Worm (Caenorhabditis elegans) whole organism, late embryonic: ENCODE measurements around the gene sec-24.1.

Source experiments
- C08G9.2 ChIP-seq: sonication (generic microtip); optimal IDR thresholded peaks from 2 replicates; lab custom pipeline; 2016; ENCODE audit warnings: mild to moderate bottlenecking, missing genetic modification characterization, moderate library complexity, missing compliant biosample characterization
- F13H6.1 ChIP-seq: sonication (generic microtip); optimal IDR thresholded peaks from 2 replicates; lab custom pipeline; 2016; ENCODE audit warnings: missing genetic modification characterization, missing compliant biosample characterization
- K02D7.2 ChIP-seq: sonication (generic microtip); optimal IDR thresholded peaks from 2 replicates; lab custom pipeline; 2017; ENCODE audit warnings: mild to moderate bottlenecking, missing genetic modification characterization, missing compliant biosample characterization
- K09A11.1 ChIP-seq: sonication (generic microtip); optimal IDR thresholded peaks from 2 replicates; lab custom pipeline; 2017; ENCODE audit warnings: antibody characterized with exemption, mild to moderate bottlenecking, missing genetic modification characterization, missing compliant biosample characterization; ENCODE audit not compliant: insufficient read depth
- ahr-1 ChIP-seq: sonication (generic microtip); optimal IDR thresholded peaks from 2 replicates; lab custom pipeline; 2016; ENCODE audit warnings: missing genetic modification characterization, missing compliant biosample characterization
- ama-1 ChIP-seq: fragments of 150-350 bp; optimal IDR thresholded peaks from 2 replicates; lab custom pipeline; 2014
- ceh-14 ChIP-seq: sonication (generic microtip); optimal IDR thresholded peaks from 2 replicates; lab custom pipeline; 2016; ENCODE audit warnings: missing genotype, missing genetic modification characterization, missing compliant biosample characterization
- ceh-18 ChIP-seq: sonication (generic microtip); optimal IDR thresholded peaks from 2 replicates; lab custom pipeline; 2016; ENCODE audit warnings: missing genetic modification characterization, missing compliant biosample characterization
- ceh-19 ChIP-seq: fragments of 200-800 bp; sonication (Bioruptor generic); optimal IDR thresholded peaks from 2 replicates; lab custom pipeline; 2018; ENCODE audit warnings: mild to moderate bottlenecking, missing genetic modification characterization, missing compliant biosample characterization
- ceh-2 ChIP-seq: sonication (generic microtip); optimal IDR thresholded peaks from 2 replicates; lab custom pipeline; 2016; ENCODE audit warnings: missing genotype, missing genetic modification characterization, missing compliant biosample characterization
- ceh-22 ChIP-seq: sonication (generic microtip); optimal IDR thresholded peaks from 2 replicates; lab custom pipeline; 2017; ENCODE audit warnings: missing biosample characterization, missing genetic modification characterization
- ceh-24 ChIP-seq: sonication (generic microtip); optimal IDR thresholded peaks from 2 replicates; lab custom pipeline; 2016; ENCODE audit warnings: mild to moderate bottlenecking, missing genetic modification characterization, missing compliant biosample characterization
- ceh-30 ChIP-seq: fragments of 150-350 bp; optimal IDR thresholded peaks from 2 replicates; lab custom pipeline; 2014; ENCODE audit warnings: missing biosample characterization, missing genetic modification characterization
- ceh-31 ChIP-seq: sonication (generic microtip); optimal IDR thresholded peaks from 2 replicates; lab custom pipeline; 2016; ENCODE audit warnings: missing genetic modification characterization, missing compliant biosample characterization
- ceh-34 ChIP-seq: sonication (generic microtip); optimal IDR thresholded peaks from 2 replicates; lab custom pipeline; 2016; ENCODE audit warnings: mild to moderate bottlenecking, missing genetic modification characterization, missing compliant biosample characterization
- ceh-45 ChIP-seq: fragments of 200-800 bp; sonication (Bioruptor generic); IDR thresholded peaks from 2 replicates; pipeline ENCODE4 v1.3.6; 2022; ENCODE audit warnings: missing genetic modification reagents, missing genetic modification characterization, missing compliant biosample characterization
- ceh-48 ChIP-seq: sonication (generic microtip); optimal IDR thresholded peaks from 2 replicates; lab custom pipeline; 2016; ENCODE audit warnings: missing genetic modification characterization, inconsistent platforms, missing compliant biosample characterization
- ceh-6 ChIP-seq: fragments of 200-800 bp; sonication (Bioruptor generic); optimal IDR thresholded peaks from 2 replicates; lab custom pipeline; 2018; ENCODE audit warnings: mild to moderate bottlenecking, missing genetic modification characterization, missing compliant biosample characterization
- che-1 ChIP-seq: sonication (generic microtip); optimal IDR thresholded peaks from 2 replicates; lab custom pipeline; 2016; ENCODE audit warnings: mild to moderate bottlenecking, missing genetic modification characterization, missing compliant biosample characterization
- dmd-4 ChIP-seq: sonication (generic microtip); optimal IDR thresholded peaks from 2 replicates; lab custom pipeline; 2016; ENCODE audit warnings: borderline replicate concordance, missing genetic modification characterization, missing compliant biosample characterization
- dve-1 ChIP-seq: sonication (generic microtip); optimal IDR thresholded peaks from 2 replicates; lab custom pipeline; 2017; ENCODE audit warnings: antibody characterized with exemption, mild to moderate bottlenecking, missing genetic modification characterization, missing compliant biosample characterization
- elt-2 ChIP-seq: sonication (generic microtip); optimal IDR thresholded peaks from 2 replicates; lab custom pipeline; 2016; ENCODE audit warnings: missing genetic modification reagents, missing genetic modification characterization, missing compliant biosample characterization
- elt-4 ChIP-seq: sonication (generic microtip); optimal IDR thresholded peaks from 2 replicates; lab custom pipeline; 2016; ENCODE audit warnings: missing genetic modification characterization, missing compliant biosample characterization
- ets-4 ChIP-seq: sonication (generic microtip); optimal IDR thresholded peaks from 2 replicates; lab custom pipeline; 2016; ENCODE audit warnings: missing genetic modification characterization, missing compliant biosample characterization
- eyg-1 ChIP-seq: sonication (generic microtip); optimal IDR thresholded peaks from 2 replicates; lab custom pipeline; 2016; ENCODE audit warnings: missing genotype, missing genetic modification characterization, missing compliant biosample characterization
- fax-1 ChIP-seq: sonication (generic microtip); optimal IDR thresholded peaks from 2 replicates; lab custom pipeline; 2016; ENCODE audit warnings: missing genotype, missing genetic modification characterization, missing compliant biosample characterization
- fkh-10 ChIP-seq: fragments of 150-350 bp; optimal IDR thresholded peaks from 2 replicates; lab custom pipeline; 2014; ENCODE audit warnings: missing biosample characterization, missing genetic modification reagents, missing genetic modification characterization
- fkh-6 ChIP-seq: sonication (generic microtip); optimal IDR thresholded peaks from 2 replicates; lab custom pipeline; 2016; ENCODE audit warnings: missing genetic modification characterization, missing compliant biosample characterization
- gmeb-2 ChIP-seq: sonication (generic microtip); optimal IDR thresholded peaks from 2 replicates; lab custom pipeline; 2016; ENCODE audit warnings: missing genetic modification characterization, inconsistent platforms, missing compliant biosample characterization
- hlh-15 ChIP-seq: sonication (generic microtip); optimal IDR thresholded peaks from 2 replicates; lab custom pipeline; 2016; ENCODE audit warnings: missing genetic modification characterization, missing compliant biosample characterization
- hlh-30 ChIP-seq: sonication (generic microtip); optimal IDR thresholded peaks from 2 replicates; lab custom pipeline; 2017; ENCODE audit warnings: antibody characterized with exemption, missing genetic modification characterization, missing compliant biosample characterization; ENCODE audit not compliant: insufficient read depth
- hlh-6 ChIP-seq: sonication (generic microtip); optimal IDR thresholded peaks from 2 replicates; lab custom pipeline; 2016; ENCODE audit warnings: missing genotype, missing genetic modification characterization, missing compliant biosample characterization
- hlh-8 ChIP-seq: sonication (generic microtip); optimal IDR thresholded peaks from 2 replicates; lab custom pipeline; 2016; ENCODE audit warnings: missing genotype, missing genetic modification characterization, missing compliant biosample characterization
- lin-11 ChIP-seq: fragments of 200-800 bp; sonication (Bioruptor generic); optimal IDR thresholded peaks from 2 replicates; lab custom pipeline; 2018; ENCODE audit warnings: mild to moderate bottlenecking, missing genetic modification characterization, missing compliant biosample characterization
- madf-2 ChIP-seq: sonication (generic microtip); optimal IDR thresholded peaks from 2 replicates; lab custom pipeline; 2017; ENCODE audit warnings: missing genetic modification characterization, missing compliant biosample characterization
- mec-3 ChIP-seq: sonication (generic microtip); optimal IDR thresholded peaks from 2 replicates; lab custom pipeline; 2016; ENCODE audit warnings: borderline replicate concordance, missing genetic modification characterization, missing compliant biosample characterization
- nfya-1 ChIP-seq: sonication (generic microtip); optimal IDR thresholded peaks from 2 replicates; lab custom pipeline; 2017; ENCODE audit warnings: missing genetic modification characterization, mild to moderate bottlenecking, missing compliant biosample characterization, antibody characterized with exemption, moderate library complexity
- nhr-11 ChIP-seq: fragments of 150-350 bp; optimal IDR thresholded peaks from 2 replicates; lab custom pipeline; 2014; ENCODE audit warnings: missing biosample characterization, missing genetic modification characterization
- nhr-232 ChIP-seq: sonication (generic microtip); optimal IDR thresholded peaks from 2 replicates; lab custom pipeline; 2016; ENCODE audit warnings: missing genetic modification characterization, missing compliant biosample characterization
- odd-2 ChIP-seq: sonication (generic microtip); optimal IDR thresholded peaks from 2 replicates; lab custom pipeline; 2017; ENCODE audit warnings: antibody characterized with exemption, mild to moderate bottlenecking, missing genetic modification characterization, missing compliant biosample characterization
- pag-3 ChIP-seq: sonication (generic microtip); optimal IDR thresholded peaks from 2 replicates; lab custom pipeline; 2016; ENCODE audit warnings: missing compliant biosample characterization, missing genetic modification characterization, borderline replicate concordance
- pax-1 ChIP-seq: fragments of 150-350 bp; optimal IDR thresholded peaks from 2 replicates; lab custom pipeline; 2014; ENCODE audit warnings: missing biosample characterization, missing genetic modification characterization
- pha-2 ChIP-seq: sonication (generic microtip); optimal IDR thresholded peaks from 2 replicates; lab custom pipeline; 2017; ENCODE audit warnings: mild to moderate bottlenecking, missing genetic modification characterization, missing compliant biosample characterization
- pha-4 ChIP-seq: fragments of 150-350 bp; optimal IDR thresholded peaks from 2 replicates; lab custom pipeline; 2018; ENCODE audit warnings: missing biosample characterization, missing genetic modification reagents, missing genetic modification characterization
- pqm-1 ChIP-seq: sonication (generic microtip); optimal IDR thresholded peaks from 2 replicates; lab custom pipeline; 2016; ENCODE audit warnings: missing genetic modification characterization, missing compliant biosample characterization
- pros-1 ChIP-seq: fragments of 150-350 bp; optimal IDR thresholded peaks from 2 replicates; lab custom pipeline; 2014; ENCODE audit warnings: missing biosample characterization, missing genetic modification reagents, missing genetic modification characterization
- ref-2 ChIP-seq: sonication (generic microtip); optimal IDR thresholded peaks from 2 replicates; lab custom pipeline; 2016; ENCODE audit warnings: missing genetic modification characterization, missing compliant biosample characterization
- rnt-1 ChIP-seq: sonication (generic microtip); optimal IDR thresholded peaks from 2 replicates; lab custom pipeline; 2016; ENCODE audit warnings: missing genetic modification characterization, missing compliant biosample characterization
- sdc-2 ChIP-seq: sonication (generic microtip); optimal IDR thresholded peaks from 2 replicates; lab custom pipeline; 2016; ENCODE audit warnings: missing genotype, missing genetic modification characterization, missing compliant biosample characterization
- syd-9 ChIP-seq: sonication (generic microtip); optimal IDR thresholded peaks from 2 replicates; lab custom pipeline; 2016; ENCODE audit warnings: mild to moderate bottlenecking, missing genetic modification characterization, moderate library complexity, missing compliant biosample characterization
- tbx-2 ChIP-seq: sonication (generic microtip); optimal IDR thresholded peaks from 2 replicates; lab custom pipeline; 2016; ENCODE audit warnings: missing genetic modification characterization, missing compliant biosample characterization
- tbx-7 ChIP-seq: sonication (generic microtip); optimal IDR thresholded peaks from 2 replicates; lab custom pipeline; 2016; ENCODE audit warnings: missing genotype, missing genetic modification characterization, missing compliant biosample characterization
- ttx-3 ChIP-seq: sonication (generic microtip); optimal IDR thresholded peaks from 2 replicates; lab custom pipeline; 2016; ENCODE audit warnings: missing genetic modification reagents, missing genetic modification characterization, missing compliant biosample characterization
- unc-42 ChIP-seq: sonication (generic microtip); optimal IDR thresholded peaks from 2 replicates; lab custom pipeline; 2016; ENCODE audit warnings: missing genotype, missing genetic modification characterization, missing compliant biosample characterization
- ztf-16 ChIP-seq: sonication (generic microtip); optimal IDR thresholded peaks from 2 replicates; lab custom pipeline; 2017; ENCODE audit warnings: missing genetic modification characterization, missing compliant biosample characterization

sec-24.1 gene

DNA sequence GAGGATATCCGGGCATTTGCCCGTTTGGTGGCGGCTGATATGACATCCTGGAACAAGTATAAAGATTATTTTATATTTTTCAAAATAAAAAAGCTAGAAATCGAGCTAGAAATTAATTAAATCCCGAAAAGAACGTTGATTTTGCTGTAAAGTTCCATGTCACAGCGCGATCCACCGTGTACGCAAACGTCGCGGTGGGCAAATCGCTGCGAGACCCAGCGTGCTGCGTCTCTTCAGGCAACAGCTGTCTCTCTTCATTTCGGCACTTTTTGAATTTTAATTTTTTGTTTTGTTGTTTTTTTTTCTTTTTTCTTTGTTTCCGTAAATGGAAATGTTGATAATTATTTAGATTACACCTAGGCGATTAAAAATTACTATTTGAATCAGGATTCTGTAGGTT lies at the start of gene sec-24.1:
Gene sec-24.1 (minus strand): TSS at position 49 of the 400 bp plus-strand sequence.
- TF ChIP-seq pros-1 (tag; lab: Kevin White, UChicago) (no peak), tbx-7 (tag; lab: Kevin White, UChicago) (no peak), ceh-22 (tag; lab: Kevin White, UChicago) (no peak), ets-4 (tag; lab: Kevin White, UChicago) (peak; percentile 17), ceh-24 (tag; lab: Kevin White, UChicago) (no peak), hlh-8 (tag; lab: Kevin White, UChicago) (no peak), ceh-48 (no peak), tbx-2 (tag; lab: Kevin White, UChicago) (peak; percentile 75), F13H6.1 (tag; lab: Kevin White, UChicago) (no peak), ceh-31 (tag; lab: Kevin White, UChicago) (peak; percentile 42), ceh-18 (tag; lab: Kevin White, UChicago) (peak; percentile 18), madf-2 (tag; lab: Kevin White, UChicago) (no peak), ceh-34 (no peak), hlh-30 (tag; lab: Kevin White, UChicago) (no peak), pqm-1 (tag; lab: Kevin White, UChicago) (no peak), K09A11.1 (peak; percentile 59), nfya-1 (tag; lab: Kevin White, UChicago) (peak; percentile 94), elt-2 (no peak), ceh-6 (no peak), ceh-45 (no peak), unc-42 (tag; lab: Kevin White, UChicago) (peak; percentile 3), ceh-14 (tag; lab: Kevin White, UChicago) (no peak), C08G9.2 (tag; lab: Kevin White, UChicago) (no peak), fax-1 (tag; lab: Kevin White, UChicago) (no peak), fkh-10 (GFP tag; lab: Kevin White, UChicago) (no peak), ref-2 (tag; lab: Kevin White, UChicago) (no peak), ttx-3 (tag; lab: Kevin White, UChicago) (no peak), odd-2 (tag; lab: Kevin White, UChicago) (no peak), ama-1 (lab: Kevin White, UChicago) (no peak), syd-9 (no peak), fkh-6 (tag; lab: Kevin White, UChicago) (no peak), elt-4 (no peak), ahr-1 (tag; lab: Kevin White, UChicago) (no peak), nhr-11 (tag; lab: Kevin White, UChicago) (no peak), eyg-1 (tag; lab: Kevin White, UChicago) (no peak), lin-11 (tag; lab: Kevin White, UChicago) (no peak), ceh-30 (tag; lab: Kevin White, UChicago) (no peak), ceh-19 (GFP tag; lab: Kevin White, UChicago) (no peak), pag-3 (no peak), nhr-232 (tag; lab: Kevin White, UChicago) (no peak), ztf-16 (tag; lab: Kevin White, UChicago) (no peak), sdc-2 (no peak), pax-1 (tag; lab: Kevin White, UChicago) (peak; percentile 13), che-1 (tag; lab: Kevin White, UChicago) (no peak), ceh-2 (tag; lab: Kevin White, UChicago) (no peak), dmd-4 (tag; lab: Kevin White, UChicago) (no peak), K02D7.2 (tag; lab: Kevin White, UChicago) (no peak), mec-3 (tag; lab: Kevin White, UChicago) (no peak), hlh-6 (tag; lab: Kevin White, UChicago) (no peak), hlh-15 (no peak), dve-1 (tag; lab: Kevin White, UChicago) (peak; percentile 8), gmeb-2 (no peak), rnt-1 (peak; percentile 7), pha-2 (no peak), pha-4 (tag; lab: Kevin White, UChicago) (no peak)
